Worm (Caenorhabditis elegans): ENCODE measurements around the gene B0252.5.

- TF ChIP-seq ztf-4 (tag; optimal IDR thresholded peaks at IDR 0.05) (no peak), lin-15B (tag; optimal IDR thresholded peaks at IDR 0.05) (no peak), ama-1 (optimal IDR thresholded peaks at IDR 0.05) (no peak), nhr-11 (tag; optimal IDR thresholded peaks at IDR 0.05) (no peak), aly-2 (tag; optimal IDR thresholded peaks at IDR 0.05) (no peak), nhr-28 (tag; optimal IDR thresholded peaks at IDR 0.05) (no peak), nhr-237 (tag; optimal IDR thresholded peaks at IDR 0.05) (no peak), mdl-1 (tag; optimal IDR thresholded peaks at IDR 0.05) (no peak), ztf-11 (tag; optimal IDR thresholded peaks at IDR 0.05) (no peak), nhr-85 (tag) (no peak)
These were observed 22.1 kb upstream of the B0252.5 start for ce11 chrII:6940726-6941230.

Data from whole organism, L1 larva.